Fruit fly (Drosophila melanogaster): Measurements from ENCODE around the gene IPIP.
A peak's percentile ranks its signal among the peaks of the same experiment; 100 is the strongest.

IPIP gene

dm6 chr2L:6088371-6089365, 40.9 kb downstream of the IPIP start (continued):
- TF ChIP-seq Sry-δ (GFP tag; optimal IDR thresholded peaks at IDR 0.05) (no peak), Awh (GFP tag; IDR thresholded peaks at IDR 0.05) (peak; percentile 55; the same call in 1 of the 2 replicates), Blimp-1 (GFP tag; optimal IDR thresholded peaks at IDR 0.05) (peak; percentile 97), CG13296 (GFP tag; optimal IDR thresholded peaks at IDR 0.05) (peak; percentile 2), ap (GFP tag; IDR thresholded peaks at IDR 0.05) (no peak), CG8359 (GFP tag; optimal IDR thresholded peaks at IDR 0.05; ENCODE audit: borderline replicate concordance) (peak; percentile 0), her (GFP tag; optimal IDR thresholded peaks at IDR 0.05) (peak; percentile 43), wor (GFP tag; IDR thresholded peaks at IDR 0.05) (no peak), CG31441 (GFP tag; IDR thresholded peaks at IDR 0.05) (0 out of 2 replicates have a peak, but pooled peaks have one; percentile 13), CG33557 (GFP tag; optimal IDR thresholded peaks at IDR 0.05) (peak; percentile 50), CG10267 (tag; optimal IDR thresholded peaks at IDR 0.05) (no peak), CG11398 (GFP tag; optimal IDR thresholded peaks at IDR 0.05) (no peak), salm (tag; optimal IDR thresholded peaks at IDR 0.05) (no peak), CG3847 (GFP tag; IDR thresholded peaks at IDR 0.05) (0 out of 2 replicates have a peak, but pooled peaks have one; percentile 24), BtbVII (GFP tag; optimal IDR thresholded peaks at IDR 0.05) (no peak), dati (GFP tag; IDR thresholded peaks at IDR 0.05) (no peak), sc (optimal IDR thresholded peaks at IDR 0.05) (no peak), sc (GFP tag; optimal IDR thresholded peaks at IDR 0.05) (peak; percentile 25), az2 (GFP tag; optimal IDR thresholded peaks at IDR 0.05) (no peak), CG17802 (tag; optimal IDR thresholded peaks at IDR 0.05) (no peak), CG17361 (GFP tag; IDR thresholded peaks at IDR 0.05) (no peak), CG13624 (GFP tag; optimal IDR thresholded peaks at IDR 0.05) (peak; percentile 23), ERR (GFP tag; optimal IDR thresholded peaks at IDR 0.05) (peak; percentile 82), CG16815 (GFP tag; optimal IDR thresholded peaks at IDR 0.05) (peak; percentile 20), Opbp (GFP tag; IDR thresholded peaks at IDR 0.05; ENCODE audit: partially characterized antibody) (peak; percentile 82), unpg (GFP tag; optimal IDR thresholded peaks at IDR 0.05) (peak; percentile 6), CG12071 (GFP tag; optimal IDR thresholded peaks at IDR 0.05) (no peak), CG4424 (GFP tag; optimal IDR thresholded peaks at IDR 0.05) (no peak), chinmo (GFP tag; IDR thresholded peaks at IDR 0.05; ENCODE audit: partially characterized antibody) (peak; percentile 100), lbe (GFP tag; optimal IDR thresholded peaks at IDR 0.05) (peak; percentile 3), sna (GFP tag; IDR thresholded peaks at IDR 0.05; ENCODE audit: partially characterized antibody) (peak; percentile 66), ase (GFP tag; IDR thresholded peaks at IDR 0.05) (no peak), HLHmδ (GFP tag; optimal IDR thresholded peaks at IDR 0.05) (peak; percentile 69), CG8290 (GFP tag; optimal IDR thresholded peaks at IDR 0.05) (no peak), CG8290 (tag; optimal IDR thresholded peaks at IDR 0.05) (peak in 1 of 2 experiments; percentile 73), CG2202 (tag; optimal IDR thresholded peaks at IDR 0.05) (peak; percentile 13), cg (GFP tag; optimal IDR thresholded peaks at IDR 0.05) (peak; percentile 91), Sry-β (GFP tag; optimal IDR thresholded peaks at IDR 0.05) (no peak), Nf-YA (GFP tag; IDR thresholded peaks at IDR 0.05) (no peak), Sin3A (optimal IDR thresholded peaks at IDR 0.05) (no peak), crol (GFP tag; IDR thresholded peaks at IDR 0.05) (peak; percentile 88), Bgb (GFP tag; IDR thresholded peaks at IDR 0.05; ENCODE audit: partially characterized antibody) (peak; percentile 75), ham (GFP tag; IDR thresholded peaks at IDR 0.05) (no peak), Dll (GFP tag; IDR thresholded peaks at IDR 0.05; ENCODE audit: partially characterized antibody) (peak; percentile 36; the same call in 1 of the 4 replicates), Doc3 (GFP tag; IDR thresholded peaks at IDR 0.05; ENCODE audit: partially characterized antibody) (0 out of 3 replicates have a peak, but pooled peaks have one; percentile 20), CG3407 (GFP tag; optimal IDR thresholded peaks at IDR 0.05) (no peak), Dek (tag; optimal IDR thresholded peaks at IDR 0.05) (peak; percentile 5), CG13123 (GFP tag; optimal IDR thresholded peaks at IDR 0.05) (no peak)
